Fruit fly (Drosophila melanogaster): ENCODE measurements around the gene Hsc70-1.

Gene Hsc70-1

dm6 chr3L:14001658-14002523, 28.0 kb downstream of the Hsc70-1 start, which contains the start of the genes Nprl3 and upSET (continued):
- TF ChIP-seq en (GFP tag; optimal IDR thresholded peaks at IDR 0.05) (no peak), pita (GFP tag; optimal IDR thresholded peaks at IDR 0.05) (no peak), Lhr (GFP tag; optimal IDR thresholded peaks at IDR 0.05) (peak; percentile 33), dati (GFP tag; IDR thresholded peaks at IDR 0.05) (no peak), ash1 (GFP tag; optimal IDR thresholded peaks at IDR 0.05) (no peak), lbe (GFP tag; optimal IDR thresholded peaks at IDR 0.05) (no peak), Dip2 (GFP tag; IDR thresholded peaks at IDR 0.05) (no peak), schlank (tag; optimal IDR thresholded peaks at IDR 0.05) (no peak), CG18476 (GFP tag; optimal IDR thresholded peaks at IDR 0.05) (no peak), HLHmδ (GFP tag; optimal IDR thresholded peaks at IDR 0.05) (no peak), CG33213 (GFP tag; optimal IDR thresholded peaks at IDR 0.05) (peak; percentile 3), CG7786 (GFP tag; optimal IDR thresholded peaks at IDR 0.05) (no peak), HmgD (GFP tag; optimal IDR thresholded peaks at IDR 0.05) (peak; percentile 9), CG42726 (GFP tag; IDR thresholded peaks at IDR 0.05; ENCODE audit: partially characterized antibody) (peak; percentile 89), gem (tag; optimal IDR thresholded peaks at IDR 0.05) (no peak), Jarid2 (GFP tag; optimal IDR thresholded peaks at IDR 0.05) (peak; percentile 33), CG10565 (GFP tag; optimal IDR thresholded peaks at IDR 0.05) (no peak), maf-S (GFP tag; optimal IDR thresholded peaks at IDR 0.05) (no peak), CG2129 (GFP tag; IDR thresholded peaks at IDR 0.05; ENCODE audit: partially characterized antibody) (peak; percentile 73), eyg (GFP tag; optimal IDR thresholded peaks at IDR 0.05) (no peak), mld (GFP tag; IDR thresholded peaks at IDR 0.05; ENCODE audit: partially characterized antibody) (peak; percentile 79; the same call in 2 of the 3 replicates), abd-A (tag; optimal IDR thresholded peaks at IDR 0.05) (no peak), hkb (optimal IDR thresholded peaks at IDR 0.05) (no peak), hkb (GFP tag; IDR thresholded peaks at IDR 0.05) (0 out of 2 replicates have a peak, but pooled peaks have one; percentile 24), Drgx (GFP tag; IDR thresholded peaks at IDR 0.05) (no peak), CG9215 (GFP tag; IDR thresholded peaks at IDR 0.05) (no peak), vfl (GFP tag; optimal IDR thresholded peaks at IDR 0.05) (no peak), vnd (GFP tag; IDR thresholded peaks at IDR 0.05; ENCODE audit: partially characterized antibody) (peak; percentile 81), CG17912 (GFP tag; optimal IDR thresholded peaks at IDR 0.05) (peak; percentile 26), CG33557 (GFP tag; optimal IDR thresholded peaks at IDR 0.05) (no peak), Hmr (GFP tag; optimal IDR thresholded peaks at IDR 0.05) (peak; percentile 34), dmrt11E (tag; optimal IDR thresholded peaks at IDR 0.05) (no peak), CG7372 (GFP tag; IDR thresholded peaks at IDR 0.05) (no peak), D (optimal IDR thresholded peaks at IDR 0.05) (no peak), D (GFP tag; optimal IDR thresholded peaks at IDR 0.05) (no peak), vvl (GFP tag; IDR thresholded peaks at IDR 0.05) (0 out of 2 replicates have a peak, but pooled peaks have one; percentile 2), CG8089 (GFP tag; optimal IDR thresholded peaks at IDR 0.05) (no peak), CG4424 (GFP tag; optimal IDR thresholded peaks at IDR 0.05) (peak; percentile 14), cg (GFP tag; optimal IDR thresholded peaks at IDR 0.05) (no peak), CG12942 (GFP tag; optimal IDR thresholded peaks at IDR 0.05) (no peak), chif (GFP tag; optimal IDR thresholded peaks at IDR 0.05) (no peak), ato (GFP tag; IDR thresholded peaks at IDR 0.05; ENCODE audit: partially characterized antibody) (peak; percentile 69; the same call in 1 of the 2 replicates), pb (GFP tag; optimal IDR thresholded peaks at IDR 0.05) (no peak), CG13894 (tag; optimal IDR thresholded peaks at IDR 0.05) (peak; percentile 4), CG17361 (GFP tag; IDR thresholded peaks at IDR 0.05) (peak; percentile 63; the same call in 2 of the 3 replicates), Gsc (GFP tag; IDR thresholded peaks at IDR 0.05) (no peak), CG11398 (GFP tag; optimal IDR thresholded peaks at IDR 0.05) (no peak), ranshi (GFP tag; IDR thresholded peaks at IDR 0.05) (no peak), fd96Cb (tag; optimal IDR thresholded peaks at IDR 0.05) (no peak)

All from whole organism, embryonic.